Worm (Caenorhabditis elegans) whole organism, late embryonic: Measurements from ENCODE around the gene grd-6.

Experiments
- C08G9.2 ChIP-seq: sonication (generic microtip); optimal IDR thresholded peaks from 2 replicates; lab custom pipeline; 2016; ENCODE audit warnings: mild to moderate bottlenecking, missing genetic modification characterization, moderate library complexity, missing compliant biosample characterization
- F13H6.1 ChIP-seq: sonication (generic microtip); optimal IDR thresholded peaks from 2 replicates; lab custom pipeline; 2016; ENCODE audit warnings: missing genetic modification characterization, missing compliant biosample characterization
- T23F11.4 ChIP-seq: fragments of 200-800 bp; sonication (Bioruptor generic); optimal IDR thresholded peaks from 2 replicates; lab custom pipeline; 2018; ENCODE audit warnings: mild to moderate bottlenecking, missing genetic modification characterization, missing compliant biosample characterization
- ceh-14 ChIP-seq: sonication (generic microtip); optimal IDR thresholded peaks from 2 replicates; lab custom pipeline; 2016; ENCODE audit warnings: missing genotype, missing genetic modification characterization, missing compliant biosample characterization
- ceh-18 ChIP-seq: sonication (generic microtip); optimal IDR thresholded peaks from 2 replicates; lab custom pipeline; 2016; ENCODE audit warnings: missing genetic modification characterization, missing compliant biosample characterization
- ceh-2 ChIP-seq: sonication (generic microtip); optimal IDR thresholded peaks from 2 replicates; lab custom pipeline; 2016; ENCODE audit warnings: missing genotype, missing genetic modification characterization, missing compliant biosample characterization
- ceh-31 ChIP-seq: sonication (generic microtip); optimal IDR thresholded peaks from 2 replicates; lab custom pipeline; 2016; ENCODE audit warnings: missing genetic modification characterization, missing compliant biosample characterization
- ceh-34 ChIP-seq: sonication (generic microtip); optimal IDR thresholded peaks from 2 replicates; lab custom pipeline; 2016; ENCODE audit warnings: mild to moderate bottlenecking, missing genetic modification characterization, missing compliant biosample characterization
- ceh-48 ChIP-seq: sonication (generic microtip); optimal IDR thresholded peaks from 2 replicates; lab custom pipeline; 2016; ENCODE audit warnings: missing genetic modification characterization, inconsistent platforms, missing compliant biosample characterization
- che-1 ChIP-seq: sonication (generic microtip); optimal IDR thresholded peaks from 2 replicates; lab custom pipeline; 2016; ENCODE audit warnings: mild to moderate bottlenecking, missing genetic modification characterization, missing compliant biosample characterization
- elt-2 ChIP-seq: sonication (generic microtip); optimal IDR thresholded peaks from 2 replicates; lab custom pipeline; 2016; ENCODE audit warnings: missing genetic modification reagents, missing genetic modification characterization, missing compliant biosample characterization
- elt-4 ChIP-seq: sonication (generic microtip); optimal IDR thresholded peaks from 2 replicates; lab custom pipeline; 2016; ENCODE audit warnings: missing genetic modification characterization, missing compliant biosample characterization
- ets-4 ChIP-seq: sonication (generic microtip); optimal IDR thresholded peaks from 2 replicates; lab custom pipeline; 2016; ENCODE audit warnings: missing genetic modification characterization, missing compliant biosample characterization
- fkh-10 ChIP-seq: fragments of 150-350 bp; optimal IDR thresholded peaks from 2 replicates; lab custom pipeline; 2014; ENCODE audit warnings: missing biosample characterization, missing genetic modification reagents, missing genetic modification characterization
- fkh-6 ChIP-seq: sonication (generic microtip); optimal IDR thresholded peaks from 2 replicates; lab custom pipeline; 2016; ENCODE audit warnings: missing genetic modification characterization, missing compliant biosample characterization
- hlh-30 ChIP-seq: sonication (generic microtip); optimal IDR thresholded peaks from 2 replicates; lab custom pipeline; 2017; ENCODE audit warnings: antibody characterized with exemption, missing genetic modification characterization, missing compliant biosample characterization; ENCODE audit not compliant: insufficient read depth
- hlh-6 ChIP-seq: sonication (generic microtip); optimal IDR thresholded peaks from 2 replicates; lab custom pipeline; 2016; ENCODE audit warnings: missing genotype, missing genetic modification characterization, missing compliant biosample characterization
- madf-2 ChIP-seq: sonication (generic microtip); optimal IDR thresholded peaks from 2 replicates; lab custom pipeline; 2017; ENCODE audit warnings: missing genetic modification characterization, missing compliant biosample characterization
- mec-3 ChIP-seq: sonication (generic microtip); optimal IDR thresholded peaks from 2 replicates; lab custom pipeline; 2016; ENCODE audit warnings: borderline replicate concordance, missing genetic modification characterization, missing compliant biosample characterization
- nhr-11 ChIP-seq: fragments of 150-350 bp; optimal IDR thresholded peaks from 2 replicates; lab custom pipeline; 2014; ENCODE audit warnings: missing biosample characterization, missing genetic modification characterization
- pag-3 ChIP-seq: sonication (generic microtip); optimal IDR thresholded peaks from 2 replicates; lab custom pipeline; 2016; ENCODE audit warnings: missing compliant biosample characterization, missing genetic modification characterization, borderline replicate concordance
- pat-9 ChIP-seq: fragments of 200-800 bp; sonication (Bioruptor generic); optimal IDR thresholded peaks from 2 replicates; lab custom pipeline; 2018; ENCODE audit warnings: mild to moderate bottlenecking, missing genetic modification characterization, moderate library complexity, missing compliant biosample characterization
- pax-1 ChIP-seq: fragments of 150-350 bp; optimal IDR thresholded peaks from 2 replicates; lab custom pipeline; 2014; ENCODE audit warnings: missing biosample characterization, missing genetic modification characterization
- pha-2 ChIP-seq: sonication (generic microtip); optimal IDR thresholded peaks from 2 replicates; lab custom pipeline; 2017; ENCODE audit warnings: mild to moderate bottlenecking, missing genetic modification characterization, missing compliant biosample characterization
- pha-4 ChIP-seq: fragments of 150-350 bp; optimal IDR thresholded peaks from 2 replicates; lab custom pipeline; 2018; ENCODE audit warnings: missing biosample characterization, missing genetic modification reagents, missing genetic modification characterization
- sdc-2 ChIP-seq: sonication (generic microtip); optimal IDR thresholded peaks from 2 replicates; lab custom pipeline; 2016; ENCODE audit warnings: missing genotype, missing genetic modification characterization, missing compliant biosample characterization
- syd-9 ChIP-seq: sonication (generic microtip); optimal IDR thresholded peaks from 2 replicates; lab custom pipeline; 2016; ENCODE audit warnings: mild to moderate bottlenecking, missing genetic modification characterization, moderate library complexity, missing compliant biosample characterization
- tbx-2 ChIP-seq: sonication (generic microtip); optimal IDR thresholded peaks from 2 replicates; lab custom pipeline; 2016; ENCODE audit warnings: missing genetic modification characterization, missing compliant biosample characterization
- tbx-7 ChIP-seq: sonication (generic microtip); optimal IDR thresholded peaks from 2 replicates; lab custom pipeline; 2016; ENCODE audit warnings: missing genotype, missing genetic modification characterization, missing compliant biosample characterization
- ttx-3 ChIP-seq: sonication (generic microtip); optimal IDR thresholded peaks from 2 replicates; lab custom pipeline; 2016; ENCODE audit warnings: missing genetic modification reagents, missing genetic modification characterization, missing compliant biosample characterization
- unc-3 ChIP-seq, 2 experiments: fragments of 200-800 bp in 1 of 2; sonication (Bioruptor generic) in 1 of 2; sonication (generic microtip) in 1 of 2; conservative IDR thresholded peaks in 1 of 2; optimal IDR thresholded peaks in 1 of 2; 2 replicates each; pipeline versions ENCODE4 v1.3.6 to Lab custom; 2016 to 2022; ENCODE audit warnings: missing compliant biosample characterization in 2 of 2, missing genetic modification characterization in 2 of 2, missing genetic modification reagents in 1 of 2
- unc-42 ChIP-seq: sonication (generic microtip); optimal IDR thresholded peaks from 2 replicates; lab custom pipeline; 2016; ENCODE audit warnings: missing genotype, missing genetic modification characterization, missing compliant biosample characterization

Gene grd-6

DNA sequence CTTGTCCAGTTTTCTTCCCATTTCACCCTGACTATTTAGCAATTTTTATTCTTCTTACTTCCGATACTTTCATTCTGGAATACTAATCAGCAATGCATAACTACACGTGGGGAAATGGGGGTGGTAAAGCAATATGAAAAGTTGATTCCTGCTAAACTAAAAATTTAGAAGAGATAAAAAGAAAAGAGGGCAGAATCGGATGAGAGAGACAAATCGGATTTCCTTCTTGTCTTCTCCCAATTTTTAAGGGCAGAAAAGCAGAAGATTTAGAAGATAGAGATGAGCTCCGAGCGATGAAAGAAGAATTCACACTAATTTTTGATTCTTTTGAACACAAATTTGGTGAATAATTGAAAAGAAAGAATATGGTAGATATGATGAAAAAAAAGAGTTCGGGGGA, 27.6 kb upstream of the grd-6 start:
- peak; percentile 93 for TF ChIP-seq unc-42
- TF ChIP-seq ceh-31 (tag; lab: Kevin White, UChicago) = no peak

DNA sequence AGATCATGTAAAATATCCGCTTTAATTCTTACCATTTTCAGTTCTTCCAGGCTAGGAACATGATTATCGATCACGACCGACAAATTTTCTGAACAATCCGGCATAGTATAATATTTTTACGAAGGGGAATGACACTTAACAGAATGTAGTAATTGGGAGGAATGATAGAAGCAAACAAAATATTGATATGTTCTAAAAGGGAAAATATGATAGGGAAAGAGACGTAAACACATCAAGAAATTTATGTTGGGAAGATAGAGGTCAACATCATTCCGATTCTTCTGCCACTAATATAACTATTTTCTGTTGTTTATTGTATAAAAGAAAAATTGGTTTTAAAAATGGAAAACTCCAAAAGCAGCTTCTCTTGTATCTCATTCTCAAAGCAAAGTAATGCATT, 24.5 kb upstream of the grd-6 start, which contains the start of gene C24B5.4:
Gene C24B5.4, minus strand, starts transcription at position 206 of the 400 bp plus-strand sequence.
- no peak for TF ChIP-seq T23F11.4 (GFP tag; lab: Kevin White, UChicago)
- TF ChIP-seq ets-4 (tag; lab: Kevin White, UChicago) = no peak
- no peak for TF ChIP-seq fkh-6 (tag; lab: Kevin White, UChicago)
- no peak for TF ChIP-seq tbx-2 (tag; lab: Kevin White, UChicago)
- no peak for TF ChIP-seq ceh-48 (tag; lab: Kevin White, UChicago)
- TF ChIP-seq ceh-2 (tag; lab: Kevin White, UChicago) = no peak
- no peak for TF ChIP-seq C08G9.2 (tag; lab: Kevin White, UChicago)
- TF ChIP-seq syd-9 (tag; lab: Kevin White, UChicago) = no peak
- TF ChIP-seq nhr-11 (tag; lab: Kevin White, UChicago) = no peak
- TF ChIP-seq sdc-2 = no peak
- no peak for TF ChIP-seq pha-4 (tag; lab: Kevin White, UChicago)
- TF ChIP-seq madf-2 (tag; lab: Kevin White, UChicago) = no peak
- TF ChIP-seq, all 69 proteins: peak for 0

DNA sequence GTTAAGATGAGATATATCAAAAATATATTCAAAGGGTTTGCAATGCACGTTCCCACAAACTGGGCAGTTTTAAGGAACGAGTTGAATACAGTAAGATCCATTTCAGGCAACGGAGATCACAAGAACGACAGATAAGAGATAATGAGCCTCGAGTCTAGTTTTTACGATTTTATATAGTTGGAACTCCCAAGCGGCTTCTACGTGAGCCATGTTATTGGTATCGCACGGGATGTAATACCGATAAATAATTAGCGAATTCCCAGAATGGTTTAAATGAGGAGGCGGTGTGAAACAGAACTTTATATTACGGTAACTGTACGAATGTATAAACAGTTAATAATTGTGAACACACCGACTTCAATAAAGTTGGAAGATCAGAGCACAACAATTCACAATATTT, 22.8 kb upstream of the grd-6 start, which contains the start of gene str-177:
Gene str-177, minus strand, starts transcription at position 101 of the 400 bp plus-strand sequence.
- no peak for TF ChIP-seq pat-9 (tag; lab: Kevin White, UChicago)
- TF ChIP-seq ceh-14 = no peak
- TF ChIP-seq pax-1 (tag; lab: Kevin White, UChicago) = no peak
- no peak for TF ChIP-seq hlh-6 (tag; lab: Kevin White, UChicago)
- TF ChIP-seq hlh-30 (tag; lab: Kevin White, UChicago) = no peak
- no peak for TF ChIP-seq tbx-7 (tag; lab: Kevin White, UChicago)
- no peak for TF ChIP-seq elt-4
- no peak for TF ChIP-seq ttx-3 (tag; lab: Kevin White, UChicago)
- no peak for TF ChIP-seq mec-3 (tag; lab: Kevin White, UChicago)
- no peak for TF ChIP-seq unc-3 (GFP tag; conservative IDR thresholded peaks at IDR 0.05; lab: Robert Waterston, UW)
- TF ChIP-seq unc-3 (tag; optimal IDR thresholded peaks at IDR 0.05; lab: Kevin White, UChicago) = no peak
- TF ChIP-seq pha-2 (tag; lab: Kevin White, UChicago) = no peak
- TF ChIP-seq ceh-18 (tag; lab: Kevin White, UChicago) = no peak
- no peak for TF ChIP-seq sdc-2
- TF ChIP-seq madf-2 (tag; lab: Kevin White, UChicago) = no peak
- no peak for TF ChIP-seq fkh-10 (GFP tag; lab: Kevin White, UChicago)
- TF ChIP-seq ceh-48 (tag; lab: Kevin White, UChicago) = no peak
- TF ChIP-seq, all 69 proteins: peak for 0

DNA sequence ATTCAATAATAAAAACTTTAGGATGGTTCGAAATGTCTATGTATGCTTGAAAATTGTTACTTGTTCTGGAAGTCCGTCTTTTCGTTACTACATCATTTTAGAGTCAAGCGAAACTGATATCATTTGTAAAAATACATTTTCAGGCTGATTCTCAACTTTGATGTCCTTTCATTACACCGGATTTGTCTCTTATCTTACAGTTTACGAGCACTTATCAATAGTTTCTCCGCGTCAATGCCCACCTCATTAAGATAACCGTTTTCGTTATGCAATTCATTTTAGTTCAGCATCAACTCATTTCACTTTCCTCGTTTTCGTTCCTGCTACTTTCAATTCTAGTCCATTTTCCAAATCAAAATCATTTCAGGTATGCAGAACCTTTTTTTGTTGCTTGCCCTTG, 19.0 kb upstream of the grd-6 start, which contains the start of gene asp-2:
Gene asp-2, plus strand, starts transcription at position 368 of the 400 bp plus-strand sequence.
- TF ChIP-seq elt-2 (tag; lab: Kevin White, UChicago) = peak; percentile 69
- TF ChIP-seq ceh-34 (tag; lab: Kevin White, UChicago) = no peak

DNA sequence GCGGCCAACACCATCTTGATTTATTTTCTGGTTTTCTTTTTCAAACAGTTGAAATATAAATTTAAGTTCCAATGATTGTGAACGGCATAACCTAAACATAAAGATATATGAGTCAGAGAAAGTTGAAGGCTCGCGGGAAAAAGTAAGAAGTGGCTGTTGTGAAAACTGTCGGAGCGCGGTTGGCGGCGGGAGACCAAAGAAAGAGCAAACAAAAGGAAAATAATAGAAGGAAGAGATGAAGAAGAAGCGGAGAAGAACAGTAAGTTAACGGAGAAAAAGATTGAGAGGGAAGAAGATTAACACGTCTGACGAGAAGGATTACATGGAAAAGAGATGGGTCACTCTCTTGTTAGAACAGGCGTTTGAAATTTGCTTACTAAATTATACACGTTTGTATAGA, 14.3 kb upstream of the grd-6 start, which contains the start of gene inx-10:
Gene inx-10, minus strand, starts transcription at position 101 of the 400 bp plus-strand sequence.
- TF ChIP-seq che-1 (tag; lab: Kevin White, UChicago) = no peak
- TF ChIP-seq pag-3 (tag; lab: Kevin White, UChicago) = no peak
- TF ChIP-seq F13H6.1 (tag; lab: Kevin White, UChicago) = no peak
- TF ChIP-seq hlh-6 (tag; lab: Kevin White, UChicago) = no peak
